Worm (Caenorhabditis elegans) whole organism, L4 larva: ENCODE measurements around the gene msrp-5.

Source experiments
- ZK337.2 ChIP-seq: fragments of 200-800 bp; sonication (Bioruptor generic); IDR thresholded peaks from 2 replicates; pipeline ENCODE4 v1.3.6; 2022; ENCODE audit warnings: missing genetic modification reagents, missing genetic modification characterization, missing compliant biosample characterization
- fos-1 ChIP-seq: fragments of 150-350 bp; optimal IDR thresholded peaks from 2 replicates; lab custom pipeline; 2014; ENCODE audit warnings: missing biosample characterization, missing genetic modification characterization
- lin-38 ChIP-seq: fragments of 200-800 bp; sonication (Bioruptor generic); IDR thresholded peaks from 2 replicates; pipeline ENCODE4 v1.3.6; 2022; ENCODE audit warnings: missing genetic modification reagents, missing genetic modification characterization, missing compliant biosample characterization
- lir-3 ChIP-seq: sonication (generic microtip); optimal IDR thresholded peaks from 2 replicates; lab custom pipeline; 2016; ENCODE audit warnings: mild to moderate bottlenecking, missing genetic modification characterization, missing compliant biosample characterization
- nhr-11 ChIP-seq: fragments of 150-350 bp; optimal IDR thresholded peaks from 2 replicates; lab custom pipeline; 2014; ENCODE audit warnings: missing biosample characterization, missing genetic modification characterization
- nhr-25 ChIP-seq: sonication (generic microtip); optimal IDR thresholded peaks from 2 replicates; lab custom pipeline; 2017; ENCODE audit warnings: missing genetic modification characterization, mild to moderate bottlenecking, missing compliant biosample characterization, antibody characterized with exemption, moderate library complexity, borderline replicate concordance; ENCODE audit not compliant: insufficient read depth
- unc-62 ChIP-seq, 3 experiments: fragments of 150-350 bp in 1 of 3; sonication (generic microtip); optimal IDR thresholded peaks in 2 of 3; peaks in 1 of 3; 1 replicate in 1 of 3; 2 replicates in 2 of 3; lab custom pipeline; 2014 to 2017; ENCODE audit warnings: missing biosample characterization in 3 of 3, missing genetic modification characterization in 3 of 3, missing genetic modification reagents in 3 of 3, missing genotype in 1 of 3
- ztf-11 ChIP-seq: fragments of 150-350 bp; optimal IDR thresholded peaks from 2 replicates; lab custom pipeline; 2014; ENCODE audit warnings: missing biosample characterization, missing genetic modification characterization

- no peak for TF ChIP-seq lin-38 (GFP tag; lab: Robert Waterston, UW)
- TF ChIP-seq ztf-11: no peak
- no peak for TF ChIP-seq nhr-11 (tag; lab: Kevin White, UChicago)
- TF ChIP-seq nhr-25: no peak
- no peak for TF ChIP-seq unc-62 (GFP tag; optimal IDR thresholded peaks at IDR 0.05 in 1 of 2; lab: Kevin White, UChicago)
- no peak for TF ChIP-seq unc-62 (tag; optimal IDR thresholded peaks at IDR 0.05; lab: Kevin White, UChicago)
- TF ChIP-seq lir-3 (tag; lab: Kevin White, UChicago): no peak
- TF ChIP-seq ZK337.2 (GFP tag; lab: Robert Waterston, UW): no peak
- TF ChIP-seq fos-1 (tag; lab: Kevin White, UChicago): no peak
These were observed 32.8 kb downstream of the msrp-5 start, which contains the start of the genes F22E5.13 and F22E5.6 for ce11 chrII:2649539-2649938.
